Fruit fly (Drosophila melanogaster): ENCODE data around the gene JMJD6.

DNA sequence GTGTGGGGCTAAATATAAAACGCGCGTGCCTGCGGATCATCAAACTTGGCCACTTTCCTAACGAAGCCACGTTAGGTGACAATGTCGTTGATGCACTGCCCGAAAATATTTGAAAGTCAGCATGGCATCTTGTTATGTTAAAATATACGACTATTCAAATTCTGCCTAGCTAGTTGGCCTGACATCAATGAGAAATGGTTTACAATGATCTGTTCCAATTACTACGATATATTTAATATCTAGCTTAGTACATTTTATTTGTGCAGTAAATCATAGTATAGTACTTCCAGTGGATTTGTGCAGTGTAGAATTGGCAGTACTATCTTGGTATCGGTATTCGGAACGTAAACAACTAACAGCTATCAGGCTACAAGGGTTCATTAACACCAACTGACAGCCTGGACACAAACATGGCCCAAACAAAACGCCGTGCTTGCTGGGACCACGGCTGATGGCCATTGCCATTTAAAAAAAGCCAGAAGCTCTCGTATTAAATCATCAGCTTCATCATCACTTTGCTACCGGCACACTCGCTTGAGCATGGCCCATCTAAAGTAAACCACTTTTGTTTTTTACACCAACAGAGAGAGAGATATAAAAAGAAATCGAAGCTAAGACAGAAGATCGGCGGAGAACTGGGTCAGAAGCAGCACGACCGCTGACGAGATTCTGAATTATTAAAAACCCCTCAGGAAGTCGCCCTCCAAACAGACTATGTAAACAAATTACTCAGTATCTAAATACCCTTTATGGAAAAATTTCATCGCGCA, 33.4 kb upstream of the JMJD6 start:
- TF ChIP-seq usp (GFP tag; optimal IDR thresholded peaks at IDR 0.05) (no peak), dmrt93B (GFP tag; optimal IDR thresholded peaks at IDR 0.05) (no peak), h (GFP tag; optimal IDR thresholded peaks at IDR 0.05) (no peak), psq (GFP tag; optimal IDR thresholded peaks at IDR 0.05) (no peak), Sp1 (GFP tag; optimal IDR thresholded peaks at IDR 0.05) (no peak), Mio (GFP tag; optimal IDR thresholded peaks at IDR 0.05) (no peak)

Measured in whole organism, wandering third instar larva.